Fruit fly (Drosophila melanogaster): Measurements from ENCODE around the gene GILT1.

DNA sequence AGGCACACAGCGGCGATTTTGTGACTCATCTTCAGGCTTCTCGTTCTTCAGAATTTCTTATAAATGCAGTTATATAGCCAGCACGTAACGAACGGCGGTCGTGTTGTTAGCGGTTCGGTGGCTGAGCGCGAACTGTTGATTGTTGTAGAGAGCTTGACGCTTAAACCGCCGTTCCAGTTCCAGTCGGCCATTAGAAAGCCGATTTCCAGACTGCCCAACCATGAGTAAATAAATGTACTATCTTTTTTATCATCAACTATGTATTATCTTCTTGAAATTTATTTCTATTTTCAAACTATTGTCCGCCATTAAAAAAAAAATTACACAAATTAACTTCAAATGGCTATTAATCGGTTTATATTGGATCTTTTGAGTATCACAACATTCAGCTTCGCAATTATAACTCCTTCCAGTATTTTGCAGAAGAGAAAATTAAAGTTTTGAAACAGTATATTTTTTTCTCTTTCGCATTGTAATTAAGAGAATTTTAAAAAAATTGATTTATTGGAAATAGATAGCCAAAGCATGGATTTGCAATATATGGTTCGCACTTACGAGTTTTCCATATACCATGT is at the start of gene GILT1:
- TF ChIP-seq ap (GFP tag; IDR thresholded peaks at IDR 0.05) (no peak), nom (GFP tag; optimal IDR thresholded peaks at IDR 0.05) (no peak), CG13287 (GFP tag; IDR thresholded peaks at IDR 0.05; ENCODE audit: partially characterized antibody) (no peak), CG2875 (GFP tag; optimal IDR thresholded peaks at IDR 0.05) (no peak), CG31388 (GFP tag; optimal IDR thresholded peaks at IDR 0.05) (no peak)
